Worm (Caenorhabditis elegans): ENCODE results near the gene spot-1.
A peak's percentile ranks its signal among the peaks of the same experiment; 100 is the strongest.

Gene spot-1

DNA sequence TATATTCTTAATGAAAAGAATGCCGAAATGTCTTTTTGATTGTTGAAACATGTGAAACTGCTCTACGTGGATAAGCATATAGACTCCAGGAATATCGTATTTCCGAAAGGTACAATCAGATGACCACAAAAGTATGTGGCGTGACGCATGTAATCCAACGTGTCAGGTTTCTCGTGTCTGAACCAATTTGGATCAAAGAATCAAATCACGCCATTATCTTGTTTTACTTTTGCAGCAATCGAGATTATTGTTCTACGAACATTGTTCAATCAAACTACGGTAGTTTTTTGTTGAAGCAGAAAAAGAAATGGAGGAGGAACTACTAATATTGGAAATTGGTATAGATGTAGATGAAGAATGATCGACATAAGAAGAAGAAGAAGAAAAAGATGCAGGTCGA, 3.4 kb downstream of the spot-1 start:
- TF ChIP-seq sox-2 (GFP tag; IDR thresholded peaks at IDR 0.05) = no peak
- TF ChIP-seq madf-2 (tag; optimal IDR thresholded peaks at IDR 0.05) = no peak
- TF ChIP-seq ceh-24 (tag; optimal IDR thresholded peaks at IDR 0.05) = no peak
- TF ChIP-seq nhr-11 (tag; optimal IDR thresholded peaks at IDR 0.05) = no peak
- TF ChIP-seq fkh-10 (GFP tag; optimal IDR thresholded peaks at IDR 0.05) = no peak
- no peak for TF ChIP-seq K09A11.1 (tag; optimal IDR thresholded peaks at IDR 0.05; ENCODE audit: insufficient read depth)
- no peak for TF ChIP-seq ceh-31 (tag; optimal IDR thresholded peaks at IDR 0.05)
- no peak for TF ChIP-seq unc-55 (GFP tag; optimal IDR thresholded peaks at IDR 0.05)
- no peak for TF ChIP-seq ceh-34 (tag; optimal IDR thresholded peaks at IDR 0.05)

DNA sequence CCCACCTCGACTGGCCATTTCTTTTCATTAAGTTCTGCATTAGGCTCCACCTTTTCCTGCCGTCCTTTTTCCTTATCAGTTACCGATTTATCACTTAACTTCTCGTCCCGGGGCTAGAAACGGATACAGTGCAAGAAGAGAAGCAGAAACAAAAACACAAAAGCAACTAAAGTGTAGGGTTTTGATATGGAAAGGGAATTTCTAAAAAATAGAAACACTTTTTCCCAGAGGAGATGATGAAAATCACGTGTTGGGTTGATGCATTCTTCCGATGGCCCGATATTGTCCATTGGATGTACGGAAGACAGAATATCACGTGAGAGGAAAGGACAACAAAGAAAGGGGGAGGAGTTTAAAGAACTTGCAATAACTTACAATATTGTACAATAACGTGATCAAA, 4.2 kb downstream of the spot-1 start:
- no peak for TF ChIP-seq ceh-6 (GFP tag; optimal IDR thresholded peaks at IDR 0.05)
- peak; percentile 65 for TF ChIP-seq hlh-30 (tag; optimal IDR thresholded peaks at IDR 0.05; ENCODE audit: insufficient read depth)

DNA sequence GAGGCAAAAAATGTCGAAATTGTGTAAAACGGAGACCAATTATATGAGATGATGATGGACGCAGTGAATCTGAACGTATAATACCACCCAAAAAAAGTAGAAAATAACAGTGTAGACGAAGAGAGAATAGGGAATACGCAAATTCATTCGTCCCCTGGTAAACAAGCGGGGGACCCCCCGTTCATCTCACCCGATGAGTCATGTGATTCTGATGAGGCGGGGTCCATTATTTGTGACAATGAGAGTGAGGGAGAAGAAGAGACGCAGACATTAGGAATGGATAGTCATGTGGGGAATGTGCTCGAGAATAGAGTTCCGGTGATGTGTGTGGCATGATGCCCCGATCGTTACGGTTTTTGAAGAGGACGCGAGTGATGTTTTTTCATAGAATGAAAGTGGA, 5.0 kb downstream of the spot-1 start:
- TF ChIP-seq elt-4 (tag; optimal IDR thresholded peaks at IDR 0.05) = no peak
- no peak for TF ChIP-seq pros-1 (tag; optimal IDR thresholded peaks at IDR 0.05)
- TF ChIP-seq ahr-1 (tag; optimal IDR thresholded peaks at IDR 0.05) = no peak
- TF ChIP-seq hlh-8 (tag; optimal IDR thresholded peaks at IDR 0.05) = no peak
- no peak for TF ChIP-seq Y22D7AL.16 (tag; optimal IDR thresholded peaks at IDR 0.05)
- TF ChIP-seq K02D7.2 (tag; optimal IDR thresholded peaks at IDR 0.05) = no peak
- no peak for TF ChIP-seq ceh-14 (tag; optimal IDR thresholded peaks at IDR 0.05)
- TF ChIP-seq pax-1 (tag; optimal IDR thresholded peaks at IDR 0.05) = no peak
- TF ChIP-seq ttx-3 (tag; optimal IDR thresholded peaks at IDR 0.05) = no peak
- TF ChIP-seq ceh-22 (tag; optimal IDR thresholded peaks at IDR 0.05) = no peak
- no peak for TF ChIP-seq ets-4 (tag; optimal IDR thresholded peaks at IDR 0.05)
- TF ChIP-seq lim-6 (tag; optimal IDR thresholded peaks at IDR 0.05) = no peak
- TF ChIP-seq hlh-6 (tag; optimal IDR thresholded peaks at IDR 0.05) = no peak
- no peak for TF ChIP-seq npax-4 (tag; optimal IDR thresholded peaks at IDR 0.05)
- no peak for TF ChIP-seq hlh-13 (GFP tag; optimal IDR thresholded peaks at IDR 0.05)
- TF ChIP-seq sdc-2 (tag; optimal IDR thresholded peaks at IDR 0.05) = no peak
- peak; percentile 79 for TF ChIP-seq ceh-31 (tag; optimal IDR thresholded peaks at IDR 0.05)
- TF ChIP-seq mec-3 (tag; optimal IDR thresholded peaks at IDR 0.05; ENCODE audit: borderline replicate concordance) = no peak
- no peak for TF ChIP-seq che-1 (tag; optimal IDR thresholded peaks at IDR 0.05)
- no peak for TF ChIP-seq sox-2 (GFP tag; IDR thresholded peaks at IDR 0.05)
- TF ChIP-seq dmd-4 (tag; optimal IDR thresholded peaks at IDR 0.05; ENCODE audit: borderline replicate concordance) = no peak
- TF ChIP-seq pag-3 (tag; optimal IDR thresholded peaks at IDR 0.05; ENCODE audit: borderline replicate concordance) = no peak
- TF ChIP-seq T23F11.4 (GFP tag; optimal IDR thresholded peaks at IDR 0.05) = no peak
- no peak for TF ChIP-seq ceh-48 (tag; optimal IDR thresholded peaks at IDR 0.05)
- TF ChIP-seq ceh-19 (GFP tag; optimal IDR thresholded peaks at IDR 0.05) = no peak
- TF ChIP-seq unc-42 (tag; optimal IDR thresholded peaks at IDR 0.05) = peak; percentile 14
- TF ChIP-seq hlh-30 (tag; optimal IDR thresholded peaks at IDR 0.05; ENCODE audit: insufficient read depth) = peak; percentile 99
- TF ChIP-seq K09A11.1 (tag; optimal IDR thresholded peaks at IDR 0.05; ENCODE audit: insufficient read depth) = no peak
- TF ChIP-seq unc-3 (GFP tag; conservative IDR thresholded peaks at IDR 0.05) = no peak
- TF ChIP-seq unc-3 (tag; optimal IDR thresholded peaks at IDR 0.05) = no peak
- TF ChIP-seq syd-9 (tag; optimal IDR thresholded peaks at IDR 0.05) = no peak
- no peak for TF ChIP-seq elt-2 (tag; optimal IDR thresholded peaks at IDR 0.05)
- no peak for TF ChIP-seq fkh-6 (tag; optimal IDR thresholded peaks at IDR 0.05)
- no peak for TF ChIP-seq ceh-30 (tag; optimal IDR thresholded peaks at IDR 0.05)
- TF ChIP-seq madf-2 (tag; optimal IDR thresholded peaks at IDR 0.05) = no peak
- no peak for TF ChIP-seq zip-5 (tag; optimal IDR thresholded peaks at IDR 0.05)
- no peak for TF ChIP-seq eyg-1 (tag; optimal IDR thresholded peaks at IDR 0.05)
- TF ChIP-seq C08G9.2 (tag; optimal IDR thresholded peaks at IDR 0.05) = no peak
- TF ChIP-seq pha-4 (tag; optimal IDR thresholded peaks at IDR 0.05) = no peak
- TF ChIP-seq nhr-11 (tag; optimal IDR thresholded peaks at IDR 0.05) = no peak
- TF ChIP-seq ceh-6 (GFP tag; optimal IDR thresholded peaks at IDR 0.05) = no peak
- TF ChIP-seq nfya-1 (tag; optimal IDR thresholded peaks at IDR 0.05) = peak; percentile 36
- TF ChIP-seq pat-9 (tag; optimal IDR thresholded peaks at IDR 0.05) = no peak
- TF ChIP-seq C38D4.7 (GFP tag; optimal IDR thresholded peaks at IDR 0.05) = no peak
- TF ChIP-seq nhr-232 (tag; optimal IDR thresholded peaks at IDR 0.05) = no peak

Data from whole organism, late embryonic.